Fruit fly (Drosophila melanogaster): Measurements from ENCODE around the gene B9d2.
A peak's percentile ranks its signal among the peaks of the same experiment; 100 is the strongest.

Gene B9d2

DNA sequence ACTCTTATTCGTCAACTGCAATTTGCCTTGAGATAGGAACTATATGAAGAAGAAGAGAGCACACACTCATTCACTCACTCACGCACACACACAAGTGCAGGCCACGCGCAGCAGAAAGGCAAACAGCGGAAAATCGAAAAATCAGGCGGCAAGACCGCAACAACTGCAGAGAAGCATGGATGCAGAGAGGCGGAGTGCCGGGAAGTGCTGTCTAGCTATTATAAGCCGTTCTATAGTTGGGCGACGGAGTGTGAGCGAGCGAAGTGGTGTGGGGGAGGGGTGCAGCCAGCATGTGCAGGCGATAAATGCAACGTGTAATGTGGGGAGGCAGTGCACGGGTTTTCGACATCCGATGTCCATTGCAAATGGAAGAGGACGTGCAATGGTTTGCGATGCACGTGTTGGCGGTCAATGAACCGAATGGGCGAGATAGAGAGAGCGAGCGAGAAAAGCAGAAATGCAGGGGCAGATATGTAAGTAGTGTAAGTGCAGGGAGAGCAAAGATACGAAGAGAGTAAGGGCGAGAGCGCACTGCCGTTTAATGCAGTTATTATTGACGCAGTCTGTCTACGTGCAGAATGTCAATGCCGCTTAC lies 51.6 kb downstream of the B9d2 start (continued):
- TF ChIP-seq CG17361 (GFP tag; IDR thresholded peaks at IDR 0.05) (no peak), CG8478 (optimal IDR thresholded peaks at IDR 0.05) (peak; percentile 75), Dp (GFP tag; optimal IDR thresholded peaks at IDR 0.05) (no peak), NC2α (GFP tag; optimal IDR thresholded peaks at IDR 0.05) (no peak), Opbp (GFP tag; IDR thresholded peaks at IDR 0.05; ENCODE audit: partially characterized antibody) (peak; percentile 64; the same call in 1 of the 3 replicates), twi (tag; optimal IDR thresholded peaks at IDR 0.05) (peak; percentile 100), z (GFP tag; IDR thresholded peaks at IDR 0.05) (peak; percentile 91), Hey (tag; optimal IDR thresholded peaks at IDR 0.05) (peak; percentile 67), CG10543 (GFP tag; optimal IDR thresholded peaks at IDR 0.05) (peak; percentile 15), CG4730 (GFP tag; IDR thresholded peaks at IDR 0.05) (no peak), nerfin-1 (tag; optimal IDR thresholded peaks at IDR 0.05) (peak; percentile 27), Trl (optimal IDR thresholded peaks at IDR 0.05) (peak; percentile 10 to 83), Trl (GFP tag; optimal IDR thresholded peaks at IDR 0.05) (no peak), HmgD (GFP tag; optimal IDR thresholded peaks at IDR 0.05) (peak; percentile 58), Awh (GFP tag; IDR thresholded peaks at IDR 0.05) (0 out of 2 replicates have a peak, but pooled peaks have one; percentile 14), CG1603 (tag; optimal IDR thresholded peaks at IDR 0.05) (no peak), her (GFP tag; optimal IDR thresholded peaks at IDR 0.05) (no peak), Dll (GFP tag; IDR thresholded peaks at IDR 0.05; ENCODE audit: partially characterized antibody) (0 out of 4 replicates have a peak, but pooled peaks have one; percentile 27), D (optimal IDR thresholded peaks at IDR 0.05) (peak; percentile 50), D (GFP tag; optimal IDR thresholded peaks at IDR 0.05) (peak; percentile 11), ttk (GFP tag; IDR thresholded peaks at IDR 0.05) (no peak), mam (GFP tag; optimal IDR thresholded peaks at IDR 0.05) (no peak), Stat92E (GFP tag; optimal IDR thresholded peaks at IDR 0.05) (peak in 1 of 3 experiments; percentile 47), CG12155 (GFP tag; optimal IDR thresholded peaks at IDR 0.05) (peak; percentile 96), CG16815 (GFP tag; optimal IDR thresholded peaks at IDR 0.05) (no peak), Jarid2 (GFP tag; optimal IDR thresholded peaks at IDR 0.05) (peak; percentile 28), gsb-n (tag; optimal IDR thresholded peaks at IDR 0.05) (peak; percentile 14), chinmo (GFP tag; IDR thresholded peaks at IDR 0.05; ENCODE audit: partially characterized antibody) (0 out of 4 replicates have a peak, but pooled peaks have one; percentile 23), mld (GFP tag; IDR thresholded peaks at IDR 0.05; ENCODE audit: partially characterized antibody) (0 out of 3 replicates have a peak, but pooled peaks have one; percentile 37), crp (GFP tag; optimal IDR thresholded peaks at IDR 0.05) (peak in 1 of 2 experiments; percentile 23), Hr78 (GFP tag; optimal IDR thresholded peaks at IDR 0.05) (peak in 1 of 2 experiments; percentile 34), CG7745 (tag; optimal IDR thresholded peaks at IDR 0.05) (peak; percentile 60), CG8089 (GFP tag; optimal IDR thresholded peaks at IDR 0.05) (no peak), CG12942 (GFP tag; optimal IDR thresholded peaks at IDR 0.05) (no peak), CG1832 (GFP tag; optimal IDR thresholded peaks at IDR 0.05) (peak; percentile 41), crol (GFP tag; IDR thresholded peaks at IDR 0.05) (peak; percentile 98), Xrp1 (GFP tag; IDR thresholded peaks at IDR 0.05) (0 out of 2 replicates have a peak, but pooled peaks have one; percentile 11), CG11695 (GFP tag; IDR thresholded peaks at IDR 0.05) (no peak), oc (tag; optimal IDR thresholded peaks at IDR 0.05) (peak; percentile 70), Scr (GFP tag; IDR thresholded peaks at IDR 0.05; ENCODE audit: partially characterized antibody) (0 out of 2 replicates have a peak, but pooled peaks have one; percentile 27), Lhr (GFP tag; optimal IDR thresholded peaks at IDR 0.05) (no peak), CG6791 (GFP tag; IDR thresholded peaks at IDR 0.05; ENCODE audit: partially characterized antibody) (peak; percentile 52; the same call in 1 of the 3 replicates), CG8281 (tag; optimal IDR thresholded peaks at IDR 0.05) (no peak), run (tag; optimal IDR thresholded peaks at IDR 0.05) (no peak), da (GFP tag; optimal IDR thresholded peaks at IDR 0.05) (peak; percentile 92), kni (GFP tag; optimal IDR thresholded peaks at IDR 0.05) (peak; percentile 99), scrt (GFP tag; optimal IDR thresholded peaks at IDR 0.05) (no peak), Deaf1 (tag; optimal IDR thresholded peaks at IDR 0.05) (peak; percentile 53)

Data from whole organism, embryonic.